Fruit fly (Drosophila melanogaster) S2 (cell line): ENCODE data around the gene CG15258.

ENCODE experiments used
- CG8478 ChIP-seq: fragments of >200 bp; optimal IDR thresholded peaks from 2 replicates; lab custom pipeline; 2018
- CTCF ChIP-seq, 2 experiments: fragments of >200 bp; optimal IDR thresholded peaks; 2 replicates each; lab custom pipeline; 2018

DNA sequence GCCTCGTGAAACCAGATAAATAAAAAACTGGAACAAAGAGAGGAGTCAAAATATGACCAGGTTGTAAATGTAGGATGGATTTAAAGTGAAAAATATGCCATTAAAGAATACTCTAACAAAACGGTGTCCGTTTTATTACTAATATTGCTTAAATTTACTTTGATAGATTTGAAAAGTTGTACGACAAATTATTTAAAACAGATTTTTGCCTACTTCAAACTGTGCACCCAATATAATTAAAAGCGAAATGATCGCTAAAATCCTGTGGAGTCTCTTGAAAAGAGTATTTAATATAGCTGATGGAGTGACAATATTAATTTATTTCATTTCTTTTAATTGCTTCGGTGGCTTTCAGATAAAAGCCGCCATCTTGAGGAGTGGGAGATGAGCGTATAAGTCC lies 47.7 kb upstream of the CG15258 start:
- TF ChIP-seq CTCF (optimal IDR thresholded peaks at IDR 0.05; lab: Kevin White, UChicago), result no peak
- no peak for TF ChIP-seq CG8478 (lab: Kevin White, UChicago)
